Worm (Caenorhabditis elegans) whole organism, L1 larva: Measurements from ENCODE around the gene clec-32.

Experiments used
- C16A3.4 ChIP-seq: fragments of 150-350 bp; optimal IDR thresholded peaks from 2 replicates; lab custom pipeline; 2014; ENCODE audit warnings: missing biosample characterization, missing genetic modification characterization
- alr-1 ChIP-seq: fragments of 200-800 bp; sonication (Bioruptor generic); optimal IDR thresholded peaks from 2 replicates; lab custom pipeline; 2018; ENCODE audit warnings: borderline replicate concordance, mild to moderate bottlenecking, missing genetic modification characterization, missing compliant biosample characterization
- ama-1 ChIP-seq: fragments of 150-350 bp; optimal IDR thresholded peaks from 2 replicates; lab custom pipeline; 2014
- ceh-88 ChIP-seq: fragments of 200-800 bp; sonication (Bioruptor generic); IDR thresholded peaks from 2 replicates; pipeline ENCODE4 v1.3.6; 2022; ENCODE audit warnings: missing genetic modification characterization, missing compliant biosample characterization
- dpl-1 ChIP-seq, 3 experiments: fragments of 150-350 bp in 2 of 3; sonication (generic microtip) in 1 of 3; optimal IDR thresholded peaks; 2 replicates each; lab custom pipeline; 2014 to 2017; ENCODE audit warnings: missing biosample characterization in 3 of 3, missing genetic modification characterization in 3 of 3, missing genetic modification reagents in 3 of 3
- efl-1 ChIP-seq, 4 experiments: fragments of 150-350 bp; optimal IDR thresholded peaks in 3 of 4; peaks in 1 of 4; 1 replicate in 1 of 4; 2 replicates in 3 of 4; lab custom pipeline; 2014; ENCODE audit warnings: missing biosample characterization in 2 of 4, missing genetic modification characterization in 2 of 4, missing genetic modification reagents in 2 of 4
- efl-3 ChIP-seq: fragments of 200-800 bp; sonication (Bioruptor generic); optimal IDR thresholded peaks from 2 replicates; lab custom pipeline; 2018; ENCODE audit warnings: mild to moderate bottlenecking, missing genetic modification characterization, missing compliant biosample characterization
- egl-13 ChIP-seq: sonication (generic microtip); optimal IDR thresholded peaks from 2 replicates; lab custom pipeline; 2016; ENCODE audit warnings: missing genotype, missing genetic modification reagents, missing genetic modification characterization, missing compliant biosample characterization
- elt-2 ChIP-seq: sonication (generic microtip); optimal IDR thresholded peaks from 2 replicates; lab custom pipeline; 2016; ENCODE audit warnings: missing genetic modification characterization, mild to moderate bottlenecking, inconsistent platforms, missing compliant biosample characterization, missing genetic modification reagents
- ets-5 ChIP-seq: fragments of 200-800 bp; sonication (Bioruptor generic); IDR thresholded peaks from 2 replicates; pipeline ENCODE4 v1.3.6; 2022; ENCODE audit warnings: missing genetic modification characterization, missing compliant biosample characterization
- fkh-4 ChIP-seq: sonication (generic microtip); optimal IDR thresholded peaks from 2 replicates; lab custom pipeline; 2016; ENCODE audit warnings: missing compliant biosample characterization, missing genetic modification characterization, borderline replicate concordance
- fkh-8 ChIP-seq: sonication (generic microtip); optimal IDR thresholded peaks from 2 replicates; lab custom pipeline; 2016; ENCODE audit warnings: mild to moderate bottlenecking, missing genetic modification characterization, missing compliant biosample characterization
- fos-1 ChIP-seq: fragments of 150-350 bp; optimal IDR thresholded peaks from 2 replicates; lab custom pipeline; 2014; ENCODE audit warnings: missing biosample characterization, missing genetic modification characterization
- grh-1 ChIP-seq: fragments of 200-800 bp; sonication (Bioruptor generic); IDR thresholded peaks from 2 replicates; pipeline ENCODE4 v1.3.6; 2022; ENCODE audit warnings: missing genetic modification reagents, missing genetic modification characterization, missing compliant biosample characterization
- hlh-4 ChIP-seq: sonication (generic microtip); optimal IDR thresholded peaks from 2 replicates; lab custom pipeline; 2016; ENCODE audit warnings: mild to moderate bottlenecking, missing genetic modification characterization, missing compliant biosample characterization
- hpl-2 ChIP-seq: fragments of 150-350 bp; optimal IDR thresholded peaks from 2 replicates; lab custom pipeline; 2014; ENCODE audit warnings: missing biosample characterization, missing genetic modification reagents, missing genetic modification characterization
- jun-1 ChIP-seq: fragments of 150-350 bp; optimal IDR thresholded peaks from 2 replicates; lab custom pipeline; 2014; ENCODE audit warnings: missing biosample characterization, missing genetic modification reagents, missing genetic modification characterization
- lin-14 ChIP-seq: fragments of 200-800 bp; sonication (Bioruptor generic); optimal IDR thresholded peaks from 2 replicates; lab custom pipeline; 2018; ENCODE audit warnings: mild to moderate bottlenecking, missing genetic modification characterization, moderate library complexity, missing compliant biosample characterization
- lin-35 ChIP-seq, 2 experiments: fragments of 150-350 bp; optimal IDR thresholded peaks; 2 replicates each; lab custom pipeline; 2014; ENCODE audit warnings: missing biosample characterization in 2 of 2, missing genetic modification characterization in 2 of 2, missing genetic modification reagents in 2 of 2
- lin-39 ChIP-seq: fragments of 150-350 bp; optimal IDR thresholded peaks from 2 replicates; lab custom pipeline; 2014; ENCODE audit warnings: missing biosample characterization, missing genetic modification reagents, missing genetic modification characterization
- lir-3 ChIP-seq: sonication (generic microtip); optimal IDR thresholded peaks from 2 replicates; lab custom pipeline; 2016; ENCODE audit warnings: mild to moderate bottlenecking, missing genetic modification characterization, moderate library complexity, missing compliant biosample characterization; ENCODE audit not compliant: poor library complexity
- mep-1 ChIP-seq: fragments of 150-350 bp; optimal IDR thresholded peaks from 2 replicates; lab custom pipeline; 2014; ENCODE audit warnings: missing biosample characterization, missing genetic modification characterization
- nhr-20 ChIP-seq: sonication (generic microtip); optimal IDR thresholded peaks from 2 replicates; lab custom pipeline; 2016; ENCODE audit warnings: mild to moderate bottlenecking, missing genetic modification characterization, missing compliant biosample characterization
- nhr-237 ChIP-seq: fragments of 150-350 bp; optimal IDR thresholded peaks from 2 replicates; lab custom pipeline; 2014; ENCODE audit warnings: missing biosample characterization, missing genetic modification characterization
- nhr-76 ChIP-seq: sonication (generic microtip); optimal IDR thresholded peaks from 2 replicates; lab custom pipeline; 2017; ENCODE audit warnings: missing biosample characterization, missing genetic modification characterization
- nhr-77 ChIP-seq: fragments of 150-350 bp; optimal IDR thresholded peaks from 2 replicates; lab custom pipeline; 2014; ENCODE audit warnings: missing biosample characterization, missing genetic modification characterization
- pag-3 ChIP-seq: sonication (generic microtip); optimal IDR thresholded peaks from 2 replicates; lab custom pipeline; 2017; ENCODE audit warnings: missing genetic modification characterization, mild to moderate bottlenecking, missing compliant biosample characterization, antibody characterized with exemption, borderline replicate concordance; ENCODE audit not compliant: insufficient read depth
- skn-1 ChIP-seq: fragments of 150-350 bp; optimal IDR thresholded peaks from 2 replicates; lab custom pipeline; 2014; ENCODE audit warnings: missing biosample characterization, missing genetic modification characterization
- sptf-1 ChIP-seq: fragments of 150-350 bp; optimal IDR thresholded peaks from 2 replicates; lab custom pipeline; 2014; ENCODE audit warnings: missing biosample characterization, missing genetic modification characterization
- sup-37 ChIP-seq: fragments of 200-800 bp; sonication (Bioruptor generic); optimal IDR thresholded peaks from 2 replicates; lab custom pipeline; 2018; ENCODE audit warnings: mild to moderate bottlenecking, missing genetic modification characterization, missing compliant biosample characterization
- tbx-2 ChIP-seq: sonication (generic microtip); optimal IDR thresholded peaks from 2 replicates; lab custom pipeline; 2016; ENCODE audit warnings: missing genetic modification characterization, missing compliant biosample characterization
- vab-15 ChIP-seq: sonication (generic microtip); optimal IDR thresholded peaks from 2 replicates; lab custom pipeline; 2017; ENCODE audit warnings: missing genotype, mild to moderate bottlenecking, missing genetic modification characterization, missing compliant biosample characterization
- xbp-1 ChIP-seq: sonication (generic microtip); optimal IDR thresholded peaks from 2 replicates; lab custom pipeline; 2016; ENCODE audit warnings: missing genetic modification characterization, missing compliant biosample characterization
- ztf-11 ChIP-seq, 2 experiments: sonication (generic microtip); optimal IDR thresholded peaks; 2 replicates each; lab custom pipeline; 2016 to 2017; ENCODE audit warnings: missing genetic modification characterization in 2 of 2, missing biosample characterization in 1 of 2, missing compliant biosample characterization in 1 of 2
- ztf-4 ChIP-seq: fragments of 150-350 bp; optimal IDR thresholded peaks from 2 replicates; lab custom pipeline; 2014; ENCODE audit warnings: missing biosample characterization, missing genetic modification characterization

Gene clec-32

DNA sequence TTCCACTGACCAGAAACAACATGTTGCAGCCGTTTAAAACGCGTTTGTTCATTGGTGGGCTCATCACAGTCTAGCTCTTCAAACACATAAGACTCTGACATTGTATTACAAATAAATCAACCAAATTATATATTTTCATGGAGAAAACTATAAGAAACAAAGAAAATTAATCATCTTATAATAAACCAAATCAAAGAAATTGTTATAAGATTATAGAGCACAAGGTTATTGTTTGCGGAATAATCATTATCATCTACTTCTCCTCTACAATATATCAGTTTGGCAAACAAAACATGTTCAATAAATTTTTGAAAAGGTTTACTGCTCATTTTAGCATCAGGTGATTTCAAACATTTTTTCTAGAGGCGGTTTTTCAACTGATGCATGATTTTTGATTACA lies at the start of gene clec-32, which contains the start of gene clec-24:
clec-32 (minus strand) TSS at position 101 of the 400 bp plus-strand sequence.
clec-24 (plus strand) TSS at position 294 of the 400 bp plus-strand sequence.
- no peak for TF ChIP-seq nhr-20 (tag; lab: Kevin White, UChicago)
- TF ChIP-seq ets-5 (GFP tag; lab: Robert Waterston, UW): no peak
- TF ChIP-seq hpl-2 (GFP tag; lab: Kevin White, UChicago): no peak
- TF ChIP-seq C16A3.4: no peak
- no peak for TF ChIP-seq sup-37
- TF ChIP-seq sptf-1 (tag; lab: Kevin White, UChicago): no peak
- no peak for TF ChIP-seq xbp-1 (tag; lab: Kevin White, UChicago)
- no peak for TF ChIP-seq nhr-77 (tag; lab: Kevin White, UChicago)
- TF ChIP-seq jun-1 (tag; lab: Kevin White, UChicago): no peak
- TF ChIP-seq ama-1 (lab: Kevin White, UChicago): no peak
- no peak for TF ChIP-seq vab-15
- no peak for TF ChIP-seq hlh-4 (tag; lab: Kevin White, UChicago)
- no peak for TF ChIP-seq lir-3 (tag; lab: Kevin White, UChicago)

DNA sequence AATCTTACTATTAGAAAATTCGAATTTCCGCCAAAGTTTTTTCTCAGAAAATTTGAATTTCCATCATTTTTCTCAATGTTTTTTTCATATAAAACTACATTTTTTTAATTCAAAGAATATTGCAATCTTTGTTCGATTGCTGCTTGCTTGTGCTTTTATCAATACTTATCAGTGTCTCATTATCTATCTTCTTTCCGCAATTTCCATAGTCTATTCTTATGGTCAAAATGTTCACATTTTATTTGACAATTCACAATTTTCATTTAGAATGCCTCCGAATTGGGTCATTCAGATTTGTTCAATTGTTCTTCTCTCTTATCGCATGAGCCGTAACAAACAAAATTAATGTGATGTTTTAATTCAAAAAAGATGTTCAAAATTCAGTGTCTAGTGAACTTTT lies 49.7 kb upstream of the clec-32 start:
- no peak for TF ChIP-seq dpl-1 (GFP tag; optimal IDR thresholded peaks at IDR 0.05; lab: Kevin White, UChicago)
- TF ChIP-seq tbx-2 (tag; lab: Kevin White, UChicago): no peak
- TF ChIP-seq fkh-4 (tag; lab: Kevin White, UChicago): no peak
- no peak for TF ChIP-seq alr-1 (tag; lab: Kevin White, UChicago)
- TF ChIP-seq vab-15: no peak
- no peak for TF ChIP-seq grh-1
- no peak for TF ChIP-seq nhr-237
- no peak for TF ChIP-seq fos-1 (tag; lab: Kevin White, UChicago)
- no peak for TF ChIP-seq pag-3 (tag; lab: Kevin White, UChicago)
- no peak for TF ChIP-seq fkh-8
- TF ChIP-seq ztf-4 (tag; lab: Kevin White, UChicago): no peak
- TF ChIP-seq mep-1 (tag; lab: Kevin White, UChicago): no peak
- no peak for TF ChIP-seq hpl-2 (GFP tag; lab: Kevin White, UChicago)

DNA sequence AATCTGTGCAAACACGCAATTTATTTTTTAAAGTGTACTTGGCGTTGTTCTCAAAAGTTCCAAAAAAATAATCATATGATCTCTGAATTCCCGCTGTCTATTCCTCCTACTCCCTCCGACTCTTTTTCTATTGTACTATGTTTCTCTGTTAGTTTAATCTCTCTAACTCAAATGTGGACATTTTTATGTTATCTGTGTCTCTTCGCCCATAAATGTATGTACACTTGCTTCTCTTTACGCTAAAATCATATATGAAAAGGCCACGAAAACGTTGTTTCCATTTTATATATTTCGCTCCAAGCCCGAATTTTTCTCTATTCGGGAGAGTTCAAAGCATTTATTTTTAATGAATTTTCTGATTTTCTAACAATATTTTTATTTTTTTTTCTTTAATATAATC lies 49.2 kb upstream of the clec-32 start:
- TF ChIP-seq nhr-20 (tag; lab: Kevin White, UChicago) (peak; percentile 8), skn-1 (tag; lab: Kevin White, UChicago) (peak; percentile 18), elt-2 (tag; lab: Kevin White, UChicago) (peak; percentile 56), fkh-8 (peak; percentile 3), efl-3 (GFP tag; lab: Kevin White, UChicago) (no peak), nhr-76 (tag; lab: Kevin White, UChicago) (no peak), egl-13 (no peak), lin-35 (GFP tag; optimal IDR thresholded peaks at IDR 0.05; lab: Kevin White, UChicago) (peak in 1 of 2 experiments; percentile 48), mep-1 (tag; lab: Kevin White, UChicago) (peak; percentile 19), lin-14 (peak; percentile 55)

DNA sequence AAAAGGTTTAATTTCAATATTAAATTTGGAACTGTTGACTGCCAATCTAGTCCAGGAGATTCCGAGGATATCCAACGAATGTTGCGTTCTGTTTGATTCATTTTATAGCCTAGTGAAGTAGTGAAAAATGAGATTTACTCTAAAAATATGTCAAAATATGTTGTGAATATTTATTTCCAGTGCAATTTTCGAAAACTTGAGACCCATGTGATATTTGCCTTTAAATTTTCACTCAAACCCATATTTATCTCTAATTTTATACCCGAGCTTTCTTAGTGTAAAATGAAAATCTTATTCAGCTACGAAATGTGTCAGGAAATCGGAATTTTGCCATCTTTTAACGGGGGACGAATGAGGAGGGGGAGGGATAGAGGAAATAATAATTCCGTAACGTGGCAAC lies 48.3 kb upstream of the clec-32 start, which contains the start of gene F09C6.16:
F09C6.16 (minus strand) TSS at position 101 of the 400 bp plus-strand sequence.
- TF ChIP-seq ceh-88 (GFP tag; lab: Robert Waterston, UW) (no peak), grh-1 (no peak), efl-1 (optimal IDR thresholded peaks at IDR 0.05; lab: Kevin White, UChicago) (no peak), efl-1 (GFP tag; optimal IDR thresholded peaks at IDR 0.05 in 1 of 2; lab: Kevin White, UChicago) (peak in 1 of 2 experiments; percentile 28)
- TF ChIP-seq, all 84 proteins: peak for 1

DNA sequence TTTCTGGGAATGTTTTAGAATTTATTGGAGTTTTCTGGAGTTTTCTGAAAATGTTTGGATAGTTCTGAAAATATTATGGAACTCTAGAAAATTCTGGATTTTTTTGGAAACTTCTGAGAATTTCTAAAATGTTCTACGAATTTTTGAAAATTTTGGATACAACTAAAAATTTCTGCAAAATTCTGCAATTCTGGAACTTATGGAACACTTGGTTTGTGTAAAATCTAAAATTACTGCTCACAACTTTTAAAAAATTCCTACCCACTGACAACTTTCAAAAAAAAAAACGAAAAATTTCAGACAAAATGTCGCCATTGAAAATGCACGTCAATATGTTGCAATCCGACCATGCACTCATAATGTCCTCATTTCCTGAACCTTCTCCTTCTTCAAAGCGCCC lies 43.0 kb upstream of the clec-32 start, which contains the start of gene nhr-262:
nhr-262 (plus strand) TSS at position 301 of the 400 bp plus-strand sequence.
- TF ChIP-seq hpl-2 (GFP tag; lab: Kevin White, UChicago) (no peak), vab-15 (no peak), ztf-11 (tag; optimal IDR thresholded peaks at IDR 0.05; lab: Kevin White, UChicago) (no peak), nhr-20 (tag; lab: Kevin White, UChicago) (no peak), lin-39 (no peak)
- TF ChIP-seq, all 84 proteins: peak for 0
